Worm (Caenorhabditis elegans): ENCODE results near the gene ugt-17.

DNA sequence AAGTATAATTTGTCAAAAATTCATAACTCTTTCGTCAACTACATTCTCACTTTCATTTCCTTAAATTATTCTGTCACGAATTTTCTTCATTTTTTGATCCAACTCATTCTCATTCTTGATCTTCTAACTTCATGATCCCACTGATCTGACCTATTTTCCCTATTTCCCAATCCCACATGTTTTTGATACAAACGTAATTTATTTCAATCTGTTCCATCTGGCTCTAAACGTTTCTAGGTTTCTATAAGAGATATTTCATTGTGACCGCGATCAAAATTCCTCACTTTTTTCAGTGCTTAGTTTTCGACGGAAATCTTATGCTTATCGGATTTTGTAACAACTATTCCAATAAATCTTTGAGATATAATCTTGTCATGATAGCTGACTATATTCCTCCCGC is 39.1 kb downstream of the ugt-17 start:
- TF ChIP-seq ztf-3 (GFP tag; optimal IDR thresholded peaks at IDR 0.05): no peak
- TF ChIP-seq K11D2.4 (GFP tag; IDR thresholded peaks at IDR 0.05): no peak
- no peak for TF ChIP-seq snpc-4 (GFP tag; optimal IDR thresholded peaks at IDR 0.05)
- no peak for TF ChIP-seq snpc-4 (tag; optimal IDR thresholded peaks at IDR 0.05)
